Worm (Caenorhabditis elegans) whole organism, L1 larva: Measurements from ENCODE around the gene srx-59.
A peak's percentile ranks its signal among the peaks of the same experiment; 100 is the strongest.

Experiments used
- aly-2 ChIP-seq: fragments of 150-350 bp; optimal IDR thresholded peaks from 2 replicates; lab custom pipeline; 2014; ENCODE audit warnings: missing biosample characterization, missing genetic modification characterization
- blmp-1 ChIP-seq: fragments of 150-350 bp; optimal IDR thresholded peaks from 2 replicates; lab custom pipeline; 2014; ENCODE audit warnings: missing biosample characterization, missing genetic modification characterization
- ceh-63 ChIP-seq: fragments of 200-800 bp; sonication (Bioruptor generic); optimal IDR thresholded peaks from 2 replicates; lab custom pipeline; 2018; ENCODE audit warnings: mild to moderate bottlenecking, missing genetic modification characterization, missing compliant biosample characterization
- ceh-8 ChIP-seq: fragments of 200-800 bp; sonication (Bioruptor generic); optimal IDR thresholded peaks from 2 replicates; lab custom pipeline; 2018; ENCODE audit warnings: mild to moderate bottlenecking, missing genetic modification characterization, moderate library complexity, missing compliant biosample characterization
- ceh-88 ChIP-seq: fragments of 200-800 bp; sonication (Bioruptor generic); IDR thresholded peaks from 2 replicates; pipeline ENCODE4 v1.3.6; 2022; ENCODE audit warnings: missing genetic modification characterization, missing compliant biosample characterization
- efl-1 ChIP-seq, 4 experiments: fragments of 150-350 bp; optimal IDR thresholded peaks in 3 of 4; peaks in 1 of 4; 1 replicate in 1 of 4; 2 replicates in 3 of 4; lab custom pipeline; 2014; ENCODE audit warnings: missing biosample characterization in 2 of 4, missing genetic modification characterization in 2 of 4, missing genetic modification reagents in 2 of 4
- elt-2 ChIP-seq: sonication (generic microtip); optimal IDR thresholded peaks from 2 replicates; lab custom pipeline; 2016; ENCODE audit warnings: missing genetic modification characterization, mild to moderate bottlenecking, inconsistent platforms, missing compliant biosample characterization, missing genetic modification reagents
- elt-3 ChIP-seq, 6 experiments: fragments of 150-350 bp in 1 of 6; sonication (generic microtip); optimal IDR thresholded peaks; 2 replicates each; lab custom pipeline; 2017 to 2018; ENCODE audit warnings: missing biosample characterization in 6 of 6, missing genetic modification characterization in 6 of 6, inconsistent platforms in 1 of 6
- fos-1 ChIP-seq: fragments of 150-350 bp; optimal IDR thresholded peaks from 2 replicates; lab custom pipeline; 2014; ENCODE audit warnings: missing biosample characterization, missing genetic modification characterization
- grh-1 ChIP-seq: fragments of 200-800 bp; sonication (Bioruptor generic); IDR thresholded peaks from 2 replicates; pipeline ENCODE4 v1.3.6; 2022; ENCODE audit warnings: missing genetic modification reagents, missing genetic modification characterization, missing compliant biosample characterization
- hlh-4 ChIP-seq: sonication (generic microtip); optimal IDR thresholded peaks from 2 replicates; lab custom pipeline; 2016; ENCODE audit warnings: mild to moderate bottlenecking, missing genetic modification characterization, missing compliant biosample characterization
- irx-1 ChIP-seq: sonication (generic microtip); optimal IDR thresholded peaks from 2 replicates; lab custom pipeline; 2016; ENCODE audit warnings: missing genetic modification characterization, missing compliant biosample characterization
- lin-14 ChIP-seq: fragments of 200-800 bp; sonication (Bioruptor generic); optimal IDR thresholded peaks from 2 replicates; lab custom pipeline; 2018; ENCODE audit warnings: mild to moderate bottlenecking, missing genetic modification characterization, moderate library complexity, missing compliant biosample characterization
- lin-35 ChIP-seq, 2 experiments: fragments of 150-350 bp; optimal IDR thresholded peaks; 2 replicates each; lab custom pipeline; 2014; ENCODE audit warnings: missing biosample characterization in 2 of 2, missing genetic modification characterization in 2 of 2, missing genetic modification reagents in 2 of 2
- lin-39 ChIP-seq: fragments of 150-350 bp; optimal IDR thresholded peaks from 2 replicates; lab custom pipeline; 2014; ENCODE audit warnings: missing biosample characterization, missing genetic modification reagents, missing genetic modification characterization
- lsy-2 ChIP-seq, 2 experiments: fragments of 150-350 bp; optimal IDR thresholded peaks; 2 replicates each; lab custom pipeline; 2014; ENCODE audit warnings: missing biosample characterization in 2 of 2, missing genetic modification characterization in 2 of 2
- mab-9 ChIP-seq: fragments of 200-800 bp; sonication (Bioruptor generic); IDR thresholded peaks from 2 replicates; pipeline ENCODE4 v1.3.6; 2022; ENCODE audit warnings: missing genetic modification reagents, missing genetic modification characterization, missing compliant biosample characterization
- mdl-1 ChIP-seq, 2 experiments: fragments of 150-350 bp; optimal IDR thresholded peaks; 2 replicates each; lab custom pipeline; 2014 to 2017; ENCODE audit warnings: missing biosample characterization in 2 of 2, missing genetic modification characterization in 2 of 2, inconsistent platforms in 1 of 2
- mep-1 ChIP-seq: fragments of 150-350 bp; optimal IDR thresholded peaks from 2 replicates; lab custom pipeline; 2014; ENCODE audit warnings: missing biosample characterization, missing genetic modification characterization
- nhr-11 ChIP-seq: fragments of 150-350 bp; optimal IDR thresholded peaks from 2 replicates; lab custom pipeline; 2014; ENCODE audit warnings: missing biosample characterization, missing genetic modification characterization
- nhr-19 ChIP-seq: fragments of 200-800 bp; sonication (Bioruptor generic); conservative IDR thresholded peaks from 2 replicates; pipeline ENCODE4 v1.3.6; 2022; ENCODE audit warnings: missing genetic modification characterization, missing compliant biosample characterization
- nhr-20 ChIP-seq: sonication (generic microtip); optimal IDR thresholded peaks from 2 replicates; lab custom pipeline; 2016; ENCODE audit warnings: mild to moderate bottlenecking, missing genetic modification characterization, missing compliant biosample characterization
- nhr-237 ChIP-seq: fragments of 150-350 bp; optimal IDR thresholded peaks from 2 replicates; lab custom pipeline; 2014; ENCODE audit warnings: missing biosample characterization, missing genetic modification characterization
- nhr-71 ChIP-seq: sonication (generic microtip); optimal IDR thresholded peaks from 2 replicates; lab custom pipeline; 2016; ENCODE audit warnings: mild to moderate bottlenecking, missing genetic modification characterization, moderate library complexity, missing compliant biosample characterization
- nhr-77 ChIP-seq: fragments of 150-350 bp; optimal IDR thresholded peaks from 2 replicates; lab custom pipeline; 2014; ENCODE audit warnings: missing biosample characterization, missing genetic modification characterization
- nhr-85 ChIP-seq: sonication (generic microtip); peaks from one replicate; lab custom pipeline; 2016; ENCODE audit warnings: missing genetic modification characterization, inconsistent platforms, missing compliant biosample characterization
- pax-3 ChIP-seq: fragments of 200-800 bp; sonication (Bioruptor generic); optimal IDR thresholded peaks from 2 replicates; lab custom pipeline; 2018; ENCODE audit warnings: mild to moderate bottlenecking, missing genetic modification characterization, moderate library complexity, missing compliant biosample characterization
- skn-1 ChIP-seq: fragments of 150-350 bp; optimal IDR thresholded peaks from 2 replicates; lab custom pipeline; 2014; ENCODE audit warnings: missing biosample characterization, missing genetic modification characterization
- snu-23 ChIP-seq: sonication (generic microtip); optimal IDR thresholded peaks from 2 replicates; lab custom pipeline; 2016; ENCODE audit warnings: missing genetic modification characterization, missing compliant biosample characterization
- sox-4 ChIP-seq: sonication (generic microtip); optimal IDR thresholded peaks from 2 replicates; lab custom pipeline; 2016; ENCODE audit warnings: missing genetic modification characterization, missing compliant biosample characterization
- swsn-7 ChIP-seq: sonication (generic microtip); optimal IDR thresholded peaks from 2 replicates; lab custom pipeline; 2016; ENCODE audit warnings: missing genetic modification characterization, missing compliant biosample characterization
- tbx-2 ChIP-seq: sonication (generic microtip); optimal IDR thresholded peaks from 2 replicates; lab custom pipeline; 2016; ENCODE audit warnings: missing genetic modification characterization, missing compliant biosample characterization
- unc-130 ChIP-seq: fragments of 150-350 bp; optimal IDR thresholded peaks from 2 replicates; lab custom pipeline; 2017; ENCODE audit warnings: missing biosample characterization, missing genetic modification characterization, inconsistent platforms
- unc-30 ChIP-seq: sonication (generic microtip); optimal IDR thresholded peaks from 2 replicates; lab custom pipeline; 2017; ENCODE audit warnings: missing biosample characterization, missing genetic modification characterization
- unc-98 ChIP-seq: fragments of 200-800 bp; sonication (Bioruptor generic); IDR thresholded peaks from 2 replicates; pipeline ENCODE4 v1.3.6; 2022; ENCODE audit warnings: missing genetic modification characterization, missing compliant biosample characterization

The srx-59 gene

DNA sequence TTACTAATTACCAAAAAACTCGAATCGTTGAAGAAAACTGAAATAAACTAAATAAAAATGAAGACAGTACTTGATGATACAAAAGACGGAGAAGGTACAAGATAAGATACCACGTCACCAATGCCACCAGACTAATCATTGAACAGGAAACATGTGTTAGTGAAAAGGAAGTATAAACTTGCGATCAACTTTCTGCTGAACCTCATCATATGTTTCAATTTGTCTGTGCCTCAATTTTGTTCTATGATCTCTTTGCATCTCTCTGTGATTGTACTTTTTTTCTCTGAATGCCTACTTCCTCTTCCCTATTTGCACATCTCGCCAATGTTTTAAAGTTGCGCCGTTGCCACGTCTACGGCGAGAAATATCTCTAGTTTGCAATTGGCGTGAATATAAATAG is 22.3 kb downstream of the srx-59 start (continued):
- TF ChIP-seq sox-4 (tag; lab: Kevin White, UChicago) (no peak), hlh-4 (tag; lab: Kevin White, UChicago) (no peak), unc-30 (tag; lab: Kevin White, UChicago) (no peak), ceh-63 (no peak), nhr-19 (GFP tag; lab: Robert Waterston, UW) (peak; percentile 72), swsn-7 (peak; percentile 2), unc-130 (tag; lab: Kevin White, UChicago) (peak; percentile 14), pax-3 (no peak), ceh-8 (GFP tag; lab: Kevin White, UChicago) (no peak)

DNA sequence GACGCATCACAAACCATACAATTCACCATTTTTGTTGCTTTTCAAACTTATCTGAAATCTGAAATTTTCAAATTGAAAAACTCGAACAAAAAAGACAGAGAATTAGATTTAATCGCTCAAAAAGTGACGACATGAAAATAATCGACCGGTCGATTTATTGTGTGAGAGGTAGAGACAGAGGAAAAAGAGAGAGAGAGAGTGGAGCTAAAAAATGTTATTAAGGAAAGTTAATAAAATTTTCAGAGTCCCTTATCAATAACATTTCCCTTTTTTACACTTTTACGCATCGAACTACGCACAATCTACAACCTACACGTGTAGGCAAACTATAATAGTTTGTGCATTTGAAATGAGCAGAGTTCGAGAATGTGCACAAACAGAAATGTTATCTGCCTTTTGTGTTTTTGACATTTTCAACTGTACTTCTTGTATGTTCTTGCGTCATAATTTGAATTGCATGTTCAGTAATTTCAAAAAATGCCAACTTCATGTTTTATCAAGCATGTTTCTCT is 25.4 kb downstream of the srx-59 start, which contains the start of gene nhr-107:
TSS of gene nhr-107 (minus strand) at position 51 of the 512 bp plus-strand sequence.
- TF ChIP-seq nhr-77 (no peak), efl-1 (optimal IDR thresholded peaks at IDR 0.05; lab: Kevin White, UChicago) (no peak), efl-1 (GFP tag; optimal IDR thresholded peaks at IDR 0.05 in 1 of 2; lab: Kevin White, UChicago) (peak in 1 of 2 experiments; percentile 37)
- TF ChIP-seq, all 84 proteins: peak for 1

DNA sequence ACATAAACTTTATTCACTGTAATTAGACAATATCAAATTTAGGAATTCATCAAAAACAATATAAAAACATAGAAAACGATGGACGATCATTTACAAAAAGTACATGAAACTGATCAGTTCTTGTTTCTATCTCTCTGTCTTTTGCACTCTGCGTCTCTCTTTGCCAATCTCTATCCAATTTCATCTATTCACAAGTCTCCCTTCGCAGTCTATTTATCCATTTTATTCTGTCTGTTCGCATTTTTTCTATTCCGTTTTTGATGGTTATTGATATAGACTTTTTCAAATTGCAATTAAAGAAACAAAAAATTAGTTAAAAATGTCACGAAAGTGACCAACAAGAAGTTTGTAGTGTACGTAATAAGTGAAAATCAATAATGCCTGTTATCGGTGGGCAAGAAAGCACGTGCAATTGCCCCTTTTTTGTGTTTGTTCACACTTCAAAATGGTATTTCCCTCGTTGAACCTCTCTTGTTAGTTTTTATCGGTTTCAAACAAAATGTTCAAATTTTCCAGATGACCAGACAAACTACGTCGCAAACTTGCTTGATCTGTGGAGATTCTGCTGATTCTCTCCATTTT is 26.7 kb downstream of the srx-59 start, which contains the start of gene nhr-42:
TSS of gene nhr-42 (plus strand) at position 517 of the 582 bp plus-strand sequence.
- TF ChIP-seq lin-35 (GFP tag; optimal IDR thresholded peaks at IDR 0.05; lab: Kevin White, UChicago): peak in 1 of 2 experiments; percentile 18
- no peak for TF ChIP-seq lin-39 (tag; lab: Kevin White, UChicago)
- peak; percentile 68 for TF ChIP-seq lin-14 (GFP tag; lab: Kevin White, UChicago)
- TF ChIP-seq irx-1: peak; percentile 8
- TF ChIP-seq grh-1 (GFP tag; lab: Robert Waterston, UW): no peak
- TF ChIP-seq skn-1: peak; percentile 2
- TF ChIP-seq swsn-7: peak; percentile 17
- peak; percentile 50 for TF ChIP-seq snu-23 (GFP tag; lab: Kevin White, UChicago)
- peak in 2 of 6 experiments; percentile 4 to 35 for TF ChIP-seq elt-3 (tag; optimal IDR thresholded peaks at IDR 0.05; lab: Kevin White, UChicago)
- peak; percentile 17 for TF ChIP-seq nhr-237 (tag; lab: Kevin White, UChicago)
- TF ChIP-seq nhr-71: peak; percentile 50
- peak; percentile 84 for TF ChIP-seq nhr-85 (tag; lab: Kevin White, UChicago)
- peak; percentile 62 for TF ChIP-seq tbx-2 (tag; lab: Kevin White, UChicago)
- TF ChIP-seq blmp-1 (tag; lab: Kevin White, UChicago): peak; percentile 41
- peak; percentile 55 for TF ChIP-seq elt-2 (tag; lab: Kevin White, UChicago)
- no peak for TF ChIP-seq unc-98 (GFP tag; lab: Robert Waterston, UW)
- peak; percentile 22 for TF ChIP-seq mep-1 (tag; lab: Kevin White, UChicago)
- no peak for TF ChIP-seq mab-9 (GFP tag; lab: Robert Waterston, UW)
- peak in 1 of 2 experiments; percentile 21 for TF ChIP-seq lsy-2 (tag; optimal IDR thresholded peaks at IDR 0.05; lab: Kevin White, UChicago)
- TF ChIP-seq efl-1 (optimal IDR thresholded peaks at IDR 0.05; lab: Kevin White, UChicago): peak; percentile 2 to 3
- peak; percentile 1 to 77 for TF ChIP-seq efl-1 (GFP tag; optimal IDR thresholded peaks at IDR 0.05 in 1 of 2; lab: Kevin White, UChicago)
- peak; percentile 29; the same call in 1 of the 2 replicates for TF ChIP-seq nhr-19 (GFP tag; lab: Robert Waterston, UW)
- peak in 1 of 2 experiments; percentile 58 for TF ChIP-seq mdl-1 (tag; optimal IDR thresholded peaks at IDR 0.05; lab: Kevin White, UChicago)
- TF ChIP-seq nhr-11 (tag; lab: Kevin White, UChicago): no peak
- peak; percentile 68 for TF ChIP-seq nhr-20 (tag; lab: Kevin White, UChicago)
- no peak for TF ChIP-seq fos-1

DNA sequence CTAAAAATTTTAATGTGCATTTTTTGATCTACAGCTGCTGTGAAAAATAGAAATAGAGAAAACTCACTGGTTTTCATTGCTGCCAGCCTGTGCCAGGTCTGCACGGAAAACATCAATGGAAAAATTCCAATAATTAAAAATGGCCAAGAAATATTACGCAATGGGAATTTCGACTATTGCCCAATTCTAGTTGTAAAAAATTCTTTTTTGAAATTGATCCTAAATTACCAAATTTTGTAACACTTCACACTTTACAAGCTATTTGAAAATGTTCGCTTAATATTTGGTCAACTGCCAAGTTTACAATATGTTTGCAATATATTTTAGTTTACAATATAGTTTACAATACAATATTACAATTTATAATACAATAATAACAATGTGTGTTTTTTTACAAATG is 29.1 kb downstream of the srx-59 start:
- TF ChIP-seq efl-1 (optimal IDR thresholded peaks at IDR 0.05; lab: Kevin White, UChicago) (no peak), efl-1 (GFP tag; optimal IDR thresholded peaks at IDR 0.05 in 1 of 2; lab: Kevin White, UChicago) (peak in 1 of 2 experiments; percentile 75), elt-2 (tag; lab: Kevin White, UChicago) (peak; percentile 1), aly-2 (tag; lab: Kevin White, UChicago) (no peak), ceh-88 (no peak)
